Fruit fly (Drosophila melanogaster) whole organism, prepupa: ENCODE measurements around the gene CG33296.

ENCODE experiments used
- Blimp-1 ChIP-seq: fragments of 200-800 bp; sonication (Bioruptor generic); optimal IDR thresholded peaks from 3 replicates; lab custom pipeline; 2017; ENCODE audit warnings: missing biosample characterization, missing genetic modification characterization, mild to moderate bottlenecking, moderate library complexity, missing genetic modification reagents
- CG10631 ChIP-seq: fragments of 200-800 bp; sonication (Bioruptor generic); optimal IDR thresholded peaks from 2 replicates; lab custom pipeline; 2016; ENCODE audit warnings: missing biosample characterization, missing genetic modification characterization
- CG10669 ChIP-seq: fragments of 200-800 bp; sonication (Bioruptor generic); optimal IDR thresholded peaks from 3 replicates; lab custom pipeline; 2018; ENCODE audit warnings: missing biosample characterization, mild to moderate bottlenecking, missing genetic modification characterization, moderate library complexity
- CG11294 ChIP-seq: fragments of 200-800 bp; sonication (Bioruptor generic); IDR thresholded peaks from 2 replicates; pipeline ENCODE4 v1.3.6; 2022; ENCODE audit warnings: missing biosample characterization, missing genetic modification characterization
- CG11902 ChIP-seq: fragments of 200-800 bp; sonication (Bioruptor generic); optimal IDR thresholded peaks from 3 replicates; lab custom pipeline; 2016; ENCODE audit warnings: missing biosample characterization, missing genetic modification characterization
- CG15336 ChIP-seq: fragments of 200-800 bp; sonication (Bioruptor generic); IDR thresholded peaks from 2 replicates; pipeline ENCODE4 v1.3.6; 2022; ENCODE audit warnings: missing biosample characterization, missing genetic modification characterization
- CG32006 ChIP-seq: fragments of 200-800 bp; sonication (Bioruptor generic); optimal IDR thresholded peaks from 3 replicates; lab custom pipeline; 2017; ENCODE audit warnings: missing biosample characterization, mild to moderate bottlenecking, missing genetic modification characterization
- CG3919 ChIP-seq: fragments of 200-800 bp; sonication (Bioruptor generic); optimal IDR thresholded peaks from 3 replicates; lab custom pipeline; 2016; ENCODE audit warnings: missing biosample characterization, missing genetic modification characterization
- CG6163 ChIP-seq: fragments of 200-800 bp; sonication (Bioruptor generic); IDR thresholded peaks from 3 replicates; pipeline ENCODE4 v1.3.6; 2022; ENCODE audit warnings: missing biosample characterization, missing genetic modification characterization
- CG6276 ChIP-seq: fragments of 200-800 bp; sonication (Bioruptor generic); optimal IDR thresholded peaks from 2 replicates; lab custom pipeline; 2017; ENCODE audit warnings: missing biosample characterization, mild to moderate bottlenecking, missing genetic modification characterization
- CG6854 ChIP-seq: fragments of 200-800 bp; sonication (Bioruptor generic); optimal IDR thresholded peaks from 2 replicates; lab custom pipeline; 2017; ENCODE audit warnings: missing biosample characterization, mild to moderate bottlenecking, missing genetic modification characterization
- CG7368 ChIP-seq: fragments of 200-800 bp; sonication (Bioruptor generic); optimal IDR thresholded peaks from 3 replicates; lab custom pipeline; 2016; ENCODE audit warnings: missing biosample characterization, missing genetic modification characterization
- CG8119 ChIP-seq: fragments of 200-800 bp; sonication (Bioruptor generic); IDR thresholded peaks from 3 replicates; pipeline ENCODE4 v1.3.6; 2022; ENCODE audit warnings: missing biosample characterization, missing genetic modification characterization
- CG8632 ChIP-seq: fragments of 200-800 bp; sonication (Bioruptor generic); optimal IDR thresholded peaks from 3 replicates; lab custom pipeline; 2016; ENCODE audit warnings: missing biosample characterization, missing genetic modification characterization
- CG9139 ChIP-seq: fragments of 200-800 bp; sonication (Bioruptor generic); optimal IDR thresholded peaks from 3 replicates; lab custom pipeline; 2017; ENCODE audit warnings: missing biosample characterization, mild to moderate bottlenecking, missing genetic modification characterization
- Eip78C ChIP-seq: fragments of 200-800 bp; sonication (Bioruptor generic); peaks from one replicate; lab custom pipeline; 2016; ENCODE audit warnings: missing biosample characterization, missing genetic modification characterization
- Eip93F ChIP-seq: fragments of 200-800 bp; sonication (Bioruptor generic); optimal IDR thresholded peaks from 2 replicates; lab custom pipeline; 2016; ENCODE audit warnings: missing biosample characterization, mild to moderate bottlenecking, missing genetic modification characterization
- Hr39 ChIP-seq: fragments of 200-800 bp; sonication (Bioruptor generic); optimal IDR thresholded peaks from 2 replicates; lab custom pipeline; 2016; ENCODE audit warnings: missing biosample characterization, missing genetic modification characterization
- Hr4 ChIP-seq: fragments of 200-800 bp; sonication (Bioruptor generic); optimal IDR thresholded peaks from 3 replicates; lab custom pipeline; 2016; ENCODE audit warnings: missing biosample characterization, missing genetic modification characterization
- OdsH ChIP-seq: fragments of 200-800 bp; sonication (Bioruptor generic); optimal IDR thresholded peaks from 3 replicates; lab custom pipeline; 2016; ENCODE audit warnings: missing biosample characterization, missing genetic modification characterization
- Smox ChIP-seq: fragments of 200-800 bp; sonication (Bioruptor generic); optimal IDR thresholded peaks from 3 replicates; lab custom pipeline; 2016; ENCODE audit warnings: missing biosample characterization, missing genetic modification characterization
- Sox102F ChIP-seq: fragments of 200-800 bp; sonication (Bioruptor generic); optimal IDR thresholded peaks from 2 replicates; lab custom pipeline; 2016; ENCODE audit warnings: missing biosample characterization, mild to moderate bottlenecking, missing genetic modification characterization
- Sox14 ChIP-seq: fragments of 200-800 bp; sonication (Bioruptor generic); optimal IDR thresholded peaks from 3 replicates; lab custom pipeline; 2016; ENCODE audit warnings: missing biosample characterization, missing genetic modification characterization
- Sox15 ChIP-seq: fragments of 200-800 bp; sonication (Bioruptor generic); optimal IDR thresholded peaks from 3 replicates; lab custom pipeline; 2016; ENCODE audit warnings: missing biosample characterization, missing genetic modification characterization
- achi ChIP-seq: fragments of 200-800 bp; sonication (Bioruptor generic); optimal IDR thresholded peaks from 3 replicates; lab custom pipeline; 2016; ENCODE audit warnings: missing biosample characterization, missing genetic modification characterization
- dsx ChIP-seq: fragments of 200-800 bp; optimal IDR thresholded peaks from 3 replicates; lab custom pipeline; 2019; ENCODE audit warnings: missing biosample characterization, mild to moderate bottlenecking, missing genetic modification characterization, moderate library complexity; ENCODE audit not compliant: poor library complexity, severe bottlenecking
- esn ChIP-seq: fragments of 200-800 bp; sonication (Bioruptor generic); optimal IDR thresholded peaks from 2 replicates; lab custom pipeline; 2016; ENCODE audit warnings: missing biosample characterization, mild to moderate bottlenecking, missing genetic modification characterization, moderate library complexity
- fd59A ChIP-seq: fragments of 200-800 bp; sonication (Bioruptor generic); optimal IDR thresholded peaks from 2 replicates; lab custom pipeline; 2017; ENCODE audit warnings: missing biosample characterization, mild to moderate bottlenecking, missing genetic modification characterization, missing genetic modification reagents
- fd85E ChIP-seq: fragments of 200-800 bp; sonication (Bioruptor generic); optimal IDR thresholded peaks from 3 replicates; lab custom pipeline; 2016; ENCODE audit warnings: missing biosample characterization, missing genetic modification characterization
- fkh ChIP-seq: fragments of 200-800 bp; sonication (Bioruptor generic); optimal IDR thresholded peaks from 3 replicates; lab custom pipeline; 2017; ENCODE audit warnings: missing biosample characterization, mild to moderate bottlenecking, missing genetic modification characterization, moderate library complexity
- lz ChIP-seq: fragments of 200-800 bp; sonication (Bioruptor generic); optimal IDR thresholded peaks from 3 replicates; lab custom pipeline; 2016; ENCODE audit warnings: missing biosample characterization, missing genetic modification characterization
- net ChIP-seq: fragments of 200-800 bp; sonication (Bioruptor generic); optimal IDR thresholded peaks from 3 replicates; lab custom pipeline; 2016; ENCODE audit warnings: missing biosample characterization, missing genetic modification characterization
- pdm3 ChIP-seq: fragments of 200-800 bp; sonication (Bioruptor generic); optimal IDR thresholded peaks from 3 replicates; lab custom pipeline; 2016; ENCODE audit warnings: missing biosample characterization, missing genetic modification characterization
- spab ChIP-seq: fragments of 200-800 bp; sonication (Bioruptor generic); optimal IDR thresholded peaks from 2 replicates; lab custom pipeline; 2017; ENCODE audit warnings: missing biosample characterization, mild to moderate bottlenecking, missing genetic modification characterization, missing genetic modification reagents
- svp ChIP-seq: fragments of 200-800 bp; sonication (Bioruptor generic); peaks from one replicate; lab custom pipeline; 2016; ENCODE audit warnings: missing biosample characterization, missing genetic modification characterization
- topi ChIP-seq: fragments of 200-800 bp; sonication (Bioruptor generic); optimal IDR thresholded peaks from 3 replicates; lab custom pipeline; 2016; ENCODE audit warnings: missing biosample characterization, missing genetic modification characterization
- vri ChIP-seq: fragments of 200-800 bp; sonication (Bioruptor generic); optimal IDR thresholded peaks from 3 replicates; lab custom pipeline; 2016; ENCODE audit warnings: missing biosample characterization, mild to moderate bottlenecking, missing genetic modification characterization

CG33296 gene

DNA sequence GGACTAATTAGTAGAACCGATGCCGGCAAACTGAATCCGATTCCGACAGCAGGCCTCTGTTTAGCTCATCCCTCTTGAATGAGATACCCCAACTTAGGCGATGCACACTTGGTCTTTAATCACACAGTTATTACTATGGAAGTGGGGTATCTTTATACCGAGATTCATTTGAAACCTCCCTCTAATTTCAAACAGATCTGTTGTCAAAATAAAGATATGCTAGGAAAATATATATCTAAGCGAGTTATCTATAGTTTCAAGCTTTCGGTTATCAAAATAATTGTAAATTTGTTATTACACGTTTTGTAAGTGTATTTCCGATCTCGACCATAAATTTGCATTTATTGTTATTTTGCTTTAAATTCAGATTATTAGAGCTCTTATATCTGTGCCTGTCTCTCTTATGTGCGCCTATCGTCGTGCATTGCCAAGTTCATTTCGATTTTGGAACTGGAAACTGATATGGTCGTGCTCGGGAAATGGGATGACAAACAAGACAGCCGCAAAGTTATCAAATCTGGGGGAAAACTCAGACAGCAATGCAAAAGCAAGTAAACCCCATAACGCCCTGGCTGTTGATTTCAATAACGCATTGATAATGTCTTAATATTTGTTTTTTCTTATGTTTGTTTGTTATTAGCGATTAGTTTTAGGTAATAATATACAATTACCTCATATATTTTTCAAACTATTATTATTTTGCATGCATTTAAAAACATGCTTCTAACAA is 10.0 kb upstream of the CG33296 start, which contains the start of gene CG13795:
Gene CG13795 (minus strand): TSS at position 31 of the 730 bp plus-strand sequence.
- TF ChIP-seq CG32006 (GFP tag; lab: Kevin White, UChicago) (peak; percentile 8), OdsH (peak; percentile 20), lz (GFP tag; lab: Kevin White, UChicago) (peak; percentile 11), CG10669 (GFP tag; lab: Kevin White, UChicago) (peak; percentile 24), CG11902 (no peak), CG8119 (GFP tag; lab: Robert Waterston, UW) (no peak), svp (peak; percentile 70), CG7368 (GFP tag; lab: Kevin White, UChicago) (no peak), Hr39 (GFP tag; lab: Kevin White, UChicago) (peak; percentile 37), fd85E (no peak)

dm6 chr2L:7722723-7723122 is 6.3 kb upstream of the CG33296 start, which contains the start of gene CG13794:
TSS of gene CG13794 (minus strand) at chr2L:7722823.
- TF ChIP-seq achi (GFP tag; lab: Kevin White, UChicago) (no peak), CG6854 (GFP tag; lab: Kevin White, UChicago) (no peak), CG7368 (GFP tag; lab: Kevin White, UChicago) (no peak), topi (GFP tag; lab: Kevin White, UChicago) (no peak), Hr4 (GFP tag; lab: Kevin White, UChicago) (no peak), pdm3 (GFP tag; lab: Kevin White, UChicago) (no peak), fd59A (GFP tag; lab: Kevin White, UChicago) (no peak), CG6276 (GFP tag; lab: Kevin White, UChicago) (no peak), Smox (GFP tag; lab: Kevin White, UChicago) (no peak), Eip78C (GFP tag; lab: Kevin White, UChicago) (no peak), dsx (GFP tag; lab: Kevin White, UChicago) (no peak), CG6163 (GFP tag; lab: Robert Waterston, UW) (no peak), fd85E (no peak), spab (GFP tag; lab: Kevin White, UChicago) (no peak), Blimp-1 (GFP tag; lab: Kevin White, UChicago) (no peak), CG10631 (GFP tag; lab: Kevin White, UChicago) (no peak), CG32006 (GFP tag; lab: Kevin White, UChicago) (no peak)

- TF ChIP-seq CG15336 (GFP tag; lab: Robert Waterston, UW), result no peak
- TF ChIP-seq fd85E, result no peak
- TF ChIP-seq svp, result no peak
Observed at dm6 chr2L:7722102-7722501, 5.7 kb upstream of the CG33296 start.

DNA sequence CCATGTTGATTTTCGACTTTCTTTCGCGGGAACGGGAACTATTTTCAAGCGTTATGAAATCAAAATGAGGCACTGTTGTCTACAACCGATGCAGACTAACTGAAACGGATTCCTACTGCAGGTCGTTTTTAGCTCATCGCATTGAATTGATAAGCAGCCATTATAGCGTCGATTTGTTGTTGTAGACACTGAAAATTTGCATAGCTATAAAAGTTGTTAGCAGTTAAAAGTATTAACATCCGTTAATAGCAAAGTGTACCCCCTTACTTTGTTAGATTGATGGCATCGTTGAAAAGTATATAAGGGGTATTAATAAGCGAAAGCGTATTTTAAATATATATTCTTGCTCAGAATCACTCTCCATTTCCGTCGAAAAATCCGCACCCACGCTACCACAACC is 2.9 kb upstream of the CG33296 start, which contains the start of gene CG13793:
Gene CG13793 (minus strand): TSS at position 101 of the 400 bp plus-strand sequence.
- TF ChIP-seq Sox102F (no peak), esn (GFP tag; lab: Kevin White, UChicago) (no peak), vri (GFP tag; lab: Kevin White, UChicago) (no peak), net (GFP tag; lab: Kevin White, UChicago) (no peak), Sox15 (GFP tag; lab: Kevin White, UChicago) (no peak), CG11902 (no peak), CG15336 (GFP tag; lab: Robert Waterston, UW) (no peak), fkh (GFP tag; lab: Kevin White, UChicago) (no peak), CG6854 (GFP tag; lab: Kevin White, UChicago) (no peak), Sox14 (no peak), dsx (GFP tag; lab: Kevin White, UChicago) (no peak), CG6163 (GFP tag; lab: Robert Waterston, UW) (no peak), CG3919 (GFP tag; lab: Kevin White, UChicago) (no peak), CG9139 (no peak), CG11294 (GFP tag; lab: Robert Waterston, UW) (no peak), Eip93F (GFP tag; lab: Kevin White, UChicago) (no peak), CG8632 (no peak)
